Fruit fly (Drosophila melanogaster) whole organism, pupa: Measurements from ENCODE around the gene CG31921.

ENCODE experiments used
- CG10348 ChIP-seq: fragments of 200-800 bp; sonication (Bioruptor generic); IDR thresholded peaks from 2 replicates; pipeline ENCODE4 v1.3.6; 2022; ENCODE audit warnings: missing biosample characterization, missing genetic modification characterization
- CG12605 ChIP-seq: fragments of 200-800 bp; sonication (Bioruptor generic); IDR thresholded peaks from 2 replicates; pipeline ENCODE4 v1.3.6; 2022; ENCODE audit warnings: missing biosample characterization, missing genetic modification characterization
- CG13204 ChIP-seq: fragments of 200-800 bp; sonication (Bioruptor generic); optimal IDR thresholded peaks from 2 replicates; lab custom pipeline; 2018; ENCODE audit warnings: missing biosample characterization, mild to moderate bottlenecking, missing genetic modification characterization, moderate library complexity
- CG14655 ChIP-seq: fragments of 200-800 bp; sonication (Bioruptor generic); optimal IDR thresholded peaks from 3 replicates; lab custom pipeline; 2017; ENCODE audit warnings: mild to moderate bottlenecking, missing biosample characterization, missing genetic modification reagents, missing genetic modification characterization
- CG15710 ChIP-seq: fragments of 200-800 bp; sonication (Bioruptor generic); optimal IDR thresholded peaks from 2 replicates; lab custom pipeline; 2018; ENCODE audit warnings: missing biosample characterization, mild to moderate bottlenecking, missing genetic modification characterization, moderate library complexity
- CG17806 ChIP-seq: fragments of 200-800 bp; sonication (Bioruptor generic); optimal IDR thresholded peaks from 2 replicates; lab custom pipeline; 2018; ENCODE audit warnings: missing biosample characterization, mild to moderate bottlenecking, missing genetic modification characterization, moderate library complexity
- CG32121 ChIP-seq: fragments of 200-800 bp; sonication (Bioruptor generic); IDR thresholded peaks from 2 replicates; pipeline ENCODE4 v1.3.6; 2022; ENCODE audit warnings: missing biosample characterization, missing genetic modification characterization
- CG34367 ChIP-seq: fragments of 200-800 bp; sonication (Bioruptor generic); optimal IDR thresholded peaks from 2 replicates; lab custom pipeline; 2018; ENCODE audit warnings: missing biosample characterization, mild to moderate bottlenecking, missing genetic modification characterization
- CG4496 ChIP-seq: fragments of 200-800 bp; sonication (Bioruptor generic); IDR thresholded peaks from 3 replicates; pipeline ENCODE4 v1.3.6; 2022; ENCODE audit warnings: missing biosample characterization, missing genetic modification characterization
- CG8159 ChIP-seq: fragments of 200-800 bp; sonication (Bioruptor generic); optimal IDR thresholded peaks from 3 replicates; lab custom pipeline; 2018; ENCODE audit warnings: missing biosample characterization, mild to moderate bottlenecking, missing genetic modification characterization, moderate library complexity
- CG8301 ChIP-seq: fragments of 200-800 bp; sonication (Bioruptor generic); optimal IDR thresholded peaks from 2 replicates; lab custom pipeline; 2018; ENCODE audit warnings: missing biosample characterization, mild to moderate bottlenecking, missing genetic modification characterization
- CG9948 ChIP-seq: fragments of 200-800 bp; sonication (Bioruptor generic); optimal IDR thresholded peaks from 2 replicates; lab custom pipeline; 2018; ENCODE audit warnings: missing biosample characterization, mild to moderate bottlenecking, missing genetic modification characterization, moderate library complexity
- D1 ChIP-seq: fragments of 200-800 bp; sonication (Bioruptor generic); optimal IDR thresholded peaks from 2 replicates; lab custom pipeline; 2018; ENCODE audit warnings: missing biosample characterization, mild to moderate bottlenecking, missing genetic modification characterization, moderate library complexity
- EcR ChIP-seq: fragments of 200-800 bp; sonication (Bioruptor generic); optimal IDR thresholded peaks from 3 replicates; lab custom pipeline; 2019; ENCODE audit warnings: missing biosample characterization, missing genetic modification characterization, mild to moderate bottlenecking, moderate library complexity, missing genetic modification reagents
- Ets98B ChIP-seq: fragments of 200-800 bp; sonication (Bioruptor generic); IDR thresholded peaks from 2 replicates; pipeline ENCODE4 v1.3.6; 2022; ENCODE audit warnings: missing biosample characterization, missing genetic modification characterization
- Pif1A ChIP-seq: fragments of 200-800 bp; sonication (Bioruptor generic); optimal IDR thresholded peaks from 3 replicates; lab custom pipeline; 2016; ENCODE audit warnings: missing biosample characterization, missing genetic modification characterization
- Pif1B ChIP-seq: fragments of 200-800 bp; sonication (Bioruptor generic); optimal IDR thresholded peaks from 3 replicates; lab custom pipeline; 2016; ENCODE audit warnings: missing biosample characterization, missing genetic modification characterization
- Snoo ChIP-seq: fragments of 200-800 bp; sonication (Bioruptor generic); optimal IDR thresholded peaks from 3 replicates; lab custom pipeline; 2017; ENCODE audit warnings: missing biosample characterization, mild to moderate bottlenecking, missing genetic modification characterization, inconsistent platforms
- fd96Ca ChIP-seq: fragments of 200-800 bp; sonication (Bioruptor generic); IDR thresholded peaks from 3 replicates; pipeline ENCODE4 v1.3.6; 2022; ENCODE audit warnings: missing biosample characterization, missing genetic modification characterization
- gl ChIP-seq: fragments of 200-800 bp; sonication (Bioruptor generic); optimal IDR thresholded peaks from 2 replicates; lab custom pipeline; 2018; ENCODE audit warnings: missing biosample characterization, mild to moderate bottlenecking, missing genetic modification characterization
- rn ChIP-seq: fragments of 200-800 bp; sonication (Bioruptor generic); IDR thresholded peaks from 2 replicates; pipeline ENCODE4 v1.3.6; 2022; ENCODE audit warnings: missing biosample characterization, missing genetic modification characterization

CG31921 gene

DNA sequence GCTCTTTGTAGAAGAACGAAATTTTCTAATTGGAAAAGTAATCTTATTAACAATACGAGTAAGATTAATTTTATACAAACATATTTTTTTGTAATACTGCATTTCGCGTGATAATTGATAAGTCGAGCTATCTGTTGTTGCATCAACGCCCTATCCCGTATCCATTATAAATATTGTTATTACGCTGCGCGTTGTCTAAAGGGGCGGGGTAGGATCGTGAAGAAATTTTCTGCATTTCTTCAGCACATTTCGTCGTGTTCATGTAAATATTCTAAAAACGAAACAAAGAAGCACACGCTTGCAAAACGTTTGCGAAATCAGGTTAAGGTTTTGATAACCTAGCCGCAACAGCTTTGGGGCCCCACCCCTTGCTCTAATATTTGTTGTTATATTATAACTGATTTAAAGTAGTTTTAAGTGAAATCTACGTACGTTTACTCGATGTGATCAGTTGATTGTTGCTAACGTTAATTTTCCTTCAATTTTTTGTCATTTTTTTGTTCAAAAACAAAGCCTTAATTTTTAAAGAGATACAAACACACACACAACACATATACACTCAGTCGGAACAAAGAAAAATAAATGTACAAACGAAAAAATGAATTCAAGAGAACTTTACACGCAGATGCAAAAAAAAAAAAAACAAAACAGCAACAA, 28.7 kb downstream of the CG31921 start:
- TF ChIP-seq gl (tag; lab: Kevin White, UChicago), result no peak
- no peak for TF ChIP-seq Ets98B (GFP tag; lab: Robert Waterston, UW)
- TF ChIP-seq Pif1B (GFP tag; lab: Kevin White, UChicago), result no peak
- no peak for TF ChIP-seq CG14655 (GFP tag; lab: Kevin White, UChicago)
- no peak for TF ChIP-seq CG8301 (tag; lab: Kevin White, UChicago)
- no peak for TF ChIP-seq Pif1A (GFP tag; lab: Kevin White, UChicago)
- no peak for TF ChIP-seq D1 (tag; lab: Kevin White, UChicago)
- TF ChIP-seq CG13204 (GFP tag; lab: Kevin White, UChicago), result no peak

DNA sequence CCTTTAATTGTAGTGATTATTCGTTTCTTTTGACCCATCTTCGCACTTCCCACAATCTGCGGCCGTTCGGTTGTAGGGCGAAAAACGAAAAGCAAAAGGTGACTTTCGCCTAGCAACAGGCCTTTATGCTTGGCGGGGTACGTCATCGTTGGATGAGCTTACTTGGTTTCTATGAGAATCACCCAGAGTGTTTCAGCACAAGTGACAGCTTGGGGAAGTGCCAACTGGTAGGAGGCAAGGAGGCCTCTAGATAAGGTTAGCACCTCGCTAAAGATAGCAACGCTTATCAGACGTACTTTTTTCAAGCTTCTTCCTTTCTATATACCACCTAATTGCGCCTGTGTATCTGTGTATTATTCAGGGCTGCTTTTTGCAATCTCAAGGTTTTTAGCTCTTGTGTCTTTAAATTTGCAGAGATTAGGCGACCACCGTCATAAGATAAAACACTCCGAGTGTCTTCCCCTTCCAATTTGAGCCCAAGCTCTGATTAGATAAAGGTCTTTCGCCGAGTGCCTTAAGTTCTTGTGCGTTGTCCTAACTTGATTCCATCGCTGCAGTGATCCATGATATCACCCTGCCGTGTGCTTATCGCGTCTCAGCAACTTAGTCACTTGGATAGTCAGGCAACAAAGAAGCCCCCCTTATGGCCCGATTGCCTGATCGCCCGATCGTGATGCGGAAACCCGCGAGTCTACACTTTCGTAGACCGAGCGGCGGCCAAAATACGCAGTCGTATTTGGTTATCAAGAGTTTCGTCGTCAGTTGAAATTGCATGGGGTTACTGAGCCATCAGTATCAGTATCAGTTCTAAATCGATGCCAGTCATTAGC, 31.0 kb downstream of the CG31921 start:
- TF ChIP-seq fd96Ca (no peak), Pif1A (GFP tag; lab: Kevin White, UChicago) (no peak), D1 (tag; lab: Kevin White, UChicago) (no peak), Ets98B (GFP tag; lab: Robert Waterston, UW) (no peak), CG9948 (tag; lab: Kevin White, UChicago) (no peak), CG13204 (GFP tag; lab: Kevin White, UChicago) (no peak), CG34367 (no peak), CG8301 (tag; lab: Kevin White, UChicago) (no peak), CG17806 (no peak), CG8159 (tag; lab: Kevin White, UChicago) (no peak), EcR (GFP tag; lab: Kevin White, UChicago) (no peak), CG32121 (GFP tag; lab: Robert Waterston, UW) (no peak), Pif1B (GFP tag; lab: Kevin White, UChicago) (no peak), CG14655 (GFP tag; lab: Kevin White, UChicago) (no peak), CG4496 (GFP tag; lab: Robert Waterston, UW) (no peak)

DNA sequence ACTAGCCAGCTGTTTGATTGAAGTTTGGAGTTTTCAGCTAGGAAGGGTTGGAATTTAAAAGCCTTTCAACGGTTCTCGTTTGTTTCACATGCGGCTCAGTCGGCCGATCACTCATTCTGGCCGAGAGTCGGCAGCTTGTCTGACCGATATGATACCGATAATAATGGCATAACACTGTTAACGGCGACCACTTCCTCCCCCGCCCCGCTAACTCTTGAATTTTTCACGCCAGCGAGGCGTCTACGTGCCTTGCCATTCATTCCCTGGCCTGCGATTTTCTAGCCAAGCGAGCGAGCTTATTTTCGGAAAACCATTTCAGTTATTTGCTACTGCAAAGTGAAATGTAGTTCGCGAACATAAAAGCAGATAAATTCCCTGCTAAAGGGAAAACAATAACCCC, 32.1 kb downstream of the CG31921 start:
- TF ChIP-seq CG8159 (tag; lab: Kevin White, UChicago) (no peak), CG8301 (tag; lab: Kevin White, UChicago) (no peak), Pif1B (GFP tag; lab: Kevin White, UChicago) (no peak), CG15710 (no peak), CG34367 (no peak), gl (tag; lab: Kevin White, UChicago) (no peak), EcR (GFP tag; lab: Kevin White, UChicago) (no peak), CG32121 (GFP tag; lab: Robert Waterston, UW) (no peak), CG14655 (GFP tag; lab: Kevin White, UChicago) (no peak), fd96Ca (no peak), CG9948 (tag; lab: Kevin White, UChicago) (no peak), CG4496 (GFP tag; lab: Robert Waterston, UW) (no peak), CG13204 (GFP tag; lab: Kevin White, UChicago) (no peak), CG12605 (no peak), rn (GFP tag; lab: Robert Waterston, UW) (no peak), CG10348 (GFP tag; lab: Robert Waterston, UW) (no peak), D1 (tag; lab: Kevin White, UChicago) (no peak), CG17806 (no peak), Ets98B (GFP tag; lab: Robert Waterston, UW) (no peak), Pif1A (GFP tag; lab: Kevin White, UChicago) (no peak)

dm6 chr2L:299038-299437, 33.1 kb downstream of the CG31921 start:
- no peak for TF ChIP-seq gl (tag; lab: Kevin White, UChicago)
- no peak for TF ChIP-seq CG10348 (GFP tag; lab: Robert Waterston, UW)
- no peak for TF ChIP-seq EcR (GFP tag; lab: Kevin White, UChicago)
- no peak for TF ChIP-seq CG12605
- no peak; the same call in 2 of the 3 replicates for TF ChIP-seq fd96Ca
- TF ChIP-seq CG8159 (tag; lab: Kevin White, UChicago), result no peak
- no peak for TF ChIP-seq rn (GFP tag; lab: Robert Waterston, UW)
- no peak for TF ChIP-seq CG34367
- no peak for TF ChIP-seq CG17806
- no peak for TF ChIP-seq CG8301 (tag; lab: Kevin White, UChicago)
- TF ChIP-seq Snoo, result no peak
- no peak for TF ChIP-seq CG4496 (GFP tag; lab: Robert Waterston, UW)
- no peak for TF ChIP-seq CG13204 (GFP tag; lab: Kevin White, UChicago)
- TF ChIP-seq CG32121 (GFP tag; lab: Robert Waterston, UW), result no peak
- no peak for TF ChIP-seq CG14655 (GFP tag; lab: Kevin White, UChicago)
- TF ChIP-seq Pif1B (GFP tag; lab: Kevin White, UChicago), result no peak
- TF ChIP-seq Ets98B (GFP tag; lab: Robert Waterston, UW), result no peak
- no peak for TF ChIP-seq D1 (tag; lab: Kevin White, UChicago)
- no peak for TF ChIP-seq Pif1A (GFP tag; lab: Kevin White, UChicago)
- TF ChIP-seq CG15710, result no peak
- TF ChIP-seq, all 21 proteins: peak for 0

- TF ChIP-seq CG13204 (GFP tag; lab: Kevin White, UChicago), result peak; percentile 79
- peak; percentile 16; the same call in 1 of the 3 replicates for TF ChIP-seq fd96Ca
- TF ChIP-seq rn (GFP tag; lab: Robert Waterston, UW), result no peak
- TF ChIP-seq CG15710, result no peak
- no peak for TF ChIP-seq EcR (GFP tag; lab: Kevin White, UChicago)
- no peak for TF ChIP-seq Pif1A (GFP tag; lab: Kevin White, UChicago)
- TF ChIP-seq CG17806, result no peak
- no peak for TF ChIP-seq gl (tag; lab: Kevin White, UChicago)
- no peak for TF ChIP-seq D1 (tag; lab: Kevin White, UChicago)
- no peak for TF ChIP-seq CG8159 (tag; lab: Kevin White, UChicago)
- TF ChIP-seq CG12605, result no peak
- no peak for TF ChIP-seq CG10348 (GFP tag; lab: Robert Waterston, UW)
- no peak for TF ChIP-seq Pif1B (GFP tag; lab: Kevin White, UChicago)
- TF ChIP-seq CG14655 (GFP tag; lab: Kevin White, UChicago), result no peak
- peak; percentile 22; the same call in 1 of the 2 replicates for TF ChIP-seq Ets98B (GFP tag; lab: Robert Waterston, UW)
- peak; percentile 62; the same call in 1 of the 2 replicates for TF ChIP-seq CG32121 (GFP tag; lab: Robert Waterston, UW)
- no peak for TF ChIP-seq CG8301 (tag; lab: Kevin White, UChicago)
- no peak for TF ChIP-seq Snoo
Observed at dm6 chr2L:298285-298644, 33.9 kb downstream of the CG31921 start.
